Worm (Caenorhabditis elegans) whole organism, midembryonic: ENCODE measurements around the gene fbxa-220.

Experiments
- T22C8.4 ChIP-seq: fragments of 200-800 bp; sonication (Bioruptor generic); IDR thresholded peaks from 2 replicates; pipeline ENCODE4 v1.3.6; 2022; ENCODE audit warnings: missing genetic modification characterization, missing compliant biosample characterization
- cog-1 ChIP-seq: sonication (generic microtip); optimal IDR thresholded peaks from 2 replicates; lab custom pipeline; 2016; ENCODE audit warnings: missing genetic modification characterization, missing compliant biosample characterization
- flt-1 ChIP-seq: fragments of 200-800 bp; sonication (Bioruptor generic); IDR thresholded peaks from 2 replicates; pipeline ENCODE4 v1.3.6; 2022; ENCODE audit warnings: missing genetic modification characterization, missing compliant biosample characterization
- klf-2 ChIP-seq: fragments of 200-800 bp; sonication (Bioruptor generic); conservative IDR thresholded peaks from 2 replicates; pipeline ENCODE4 v1.3.6; 2022; ENCODE audit warnings: missing genetic modification reagents, missing genetic modification characterization, missing compliant biosample characterization
- med-1 ChIP-seq: sonication (generic microtip); optimal IDR thresholded peaks from 2 replicates; lab custom pipeline; 2017; ENCODE audit warnings: missing genetic modification characterization, mild to moderate bottlenecking, missing compliant biosample characterization, antibody characterized with exemption, missing genetic modification reagents; ENCODE audit not compliant: insufficient read depth
- ref-1 ChIP-seq: fragments of 200-800 bp; sonication (Bioruptor generic); conservative IDR thresholded peaks from 2 replicates; pipeline ENCODE4 v1.3.6; 2022; ENCODE audit warnings: missing genetic modification reagents, missing genetic modification characterization, missing compliant biosample characterization
- tab-1 ChIP-seq: fragments of 200-800 bp; sonication (Bioruptor generic); IDR thresholded peaks from 2 replicates; pipeline ENCODE4 v1.3.6; 2022; ENCODE audit warnings: missing genetic modification characterization, missing compliant biosample characterization
- ztf-23 ChIP-seq: fragments of 200-800 bp; sonication (Bioruptor generic); IDR thresholded peaks from 2 replicates; pipeline ENCODE4 v1.3.6; 2022; ENCODE audit warnings: missing genetic modification reagents, missing genetic modification characterization, missing compliant biosample characterization
- ztf-29 ChIP-seq: fragments of 200-800 bp; sonication (Bioruptor generic); IDR thresholded peaks from 2 replicates; pipeline ENCODE4 v1.3.6; 2022; ENCODE audit warnings: missing genetic modification reagents, missing genetic modification characterization, missing compliant biosample characterization

Gene fbxa-220

ce11 chrIII:11500647-11501046 lies 16.7 kb upstream of the fbxa-220 start, which contains the start of gene nars-2:
Gene nars-2, minus strand, starts transcription at chrIII:11500747.
- TF ChIP-seq flt-1 (GFP tag; lab: Robert Waterston, UW) (no peak), ztf-23 (no peak), cog-1 (tag; lab: Kevin White, UChicago) (no peak), tab-1 (GFP tag; lab: Robert Waterston, UW) (no peak), klf-2 (no peak), T22C8.4 (no peak), ref-1 (no peak), ztf-29 (GFP tag; lab: Robert Waterston, UW) (no peak), med-1 (GFP tag; lab: Kevin White, UChicago) (no peak)

ce11 chrIII:11496496-11496895 lies 12.5 kb upstream of the fbxa-220 start, which contains the start of gene Y66D12A.24:
Gene Y66D12A.24, plus strand, starts transcription at chrIII:11496865.
- TF ChIP-seq klf-2 (no peak), med-1 (GFP tag; lab: Kevin White, UChicago) (no peak), ztf-23 (no peak), tab-1 (GFP tag; lab: Robert Waterston, UW) (no peak), ref-1 (no peak), ztf-29 (GFP tag; lab: Robert Waterston, UW) (no peak), cog-1 (tag; lab: Kevin White, UChicago) (no peak), flt-1 (GFP tag; lab: Robert Waterston, UW) (no peak), T22C8.4 (no peak)

- TF ChIP-seq ref-1: no peak
- TF ChIP-seq med-1 (GFP tag; lab: Kevin White, UChicago): no peak
- no peak for TF ChIP-seq cog-1 (tag; lab: Kevin White, UChicago)
- no peak for TF ChIP-seq klf-2
- TF ChIP-seq T22C8.4: no peak
- TF ChIP-seq tab-1 (GFP tag; lab: Robert Waterston, UW): no peak
- TF ChIP-seq ztf-29 (GFP tag; lab: Robert Waterston, UW): no peak
- no peak for TF ChIP-seq flt-1 (GFP tag; lab: Robert Waterston, UW)
- TF ChIP-seq ztf-23: no peak
Measured at ce11 chrIII:11492489-11492888, 8.5 kb upstream of the fbxa-220 start.

- no peak for TF ChIP-seq flt-1 (GFP tag; lab: Robert Waterston, UW)
- TF ChIP-seq ref-1: no peak
- no peak for TF ChIP-seq ztf-23
- TF ChIP-seq klf-2: no peak
- TF ChIP-seq T22C8.4: no peak
- TF ChIP-seq tab-1 (GFP tag; lab: Robert Waterston, UW): no peak
- no peak for TF ChIP-seq med-1 (GFP tag; lab: Kevin White, UChicago)
- TF ChIP-seq cog-1 (tag; lab: Kevin White, UChicago): no peak
- TF ChIP-seq ztf-29 (GFP tag; lab: Robert Waterston, UW): no peak
Measured at ce11 chrIII:11490221-11490620, 6.2 kb upstream of the fbxa-220 start.

ce11 chrIII:11489601-11490000 lies 5.6 kb upstream of the fbxa-220 start:
- TF ChIP-seq ztf-23 (no peak), cog-1 (tag; lab: Kevin White, UChicago) (no peak), flt-1 (GFP tag; lab: Robert Waterston, UW) (no peak), ref-1 (no peak), klf-2 (no peak), med-1 (GFP tag; lab: Kevin White, UChicago) (no peak)

ce11 chrIII:11488662-11489349 lies 4.8 kb upstream of the fbxa-220 start:
- TF ChIP-seq ztf-29 (GFP tag; lab: Robert Waterston, UW) (no peak), flt-1 (GFP tag; lab: Robert Waterston, UW) (no peak), klf-2 (no peak), ztf-23 (no peak), ref-1 (no peak), T22C8.4 (no peak), med-1 (GFP tag; lab: Kevin White, UChicago) (no peak), tab-1 (GFP tag; lab: Robert Waterston, UW) (no peak)

- TF ChIP-seq ztf-23: no peak
- no peak for TF ChIP-seq cog-1 (tag; lab: Kevin White, UChicago)
- no peak for TF ChIP-seq T22C8.4
- no peak for TF ChIP-seq klf-2
- TF ChIP-seq tab-1 (GFP tag; lab: Robert Waterston, UW): no peak
- no peak for TF ChIP-seq ref-1
Measured at ce11 chrIII:11487245-11487644, 3.3 kb upstream of the fbxa-220 start, which contains the start of gene popl-5. Gene popl-5, minus strand, starts transcription at chrIII:11487345.

- TF ChIP-seq med-1 (GFP tag; lab: Kevin White, UChicago) (no peak), ref-1 (no peak), tab-1 (GFP tag; lab: Robert Waterston, UW) (no peak)
Measured at ce11 chrIII:11481309-11481845, 2.6 kb downstream of the fbxa-220 start.

- no peak for TF ChIP-seq ref-1
- no peak for TF ChIP-seq klf-2
- TF ChIP-seq flt-1 (GFP tag; lab: Robert Waterston, UW): no peak
- no peak for TF ChIP-seq tab-1 (GFP tag; lab: Robert Waterston, UW)
- no peak for TF ChIP-seq ztf-23
- TF ChIP-seq cog-1 (tag; lab: Kevin White, UChicago): no peak
- TF ChIP-seq med-1 (GFP tag; lab: Kevin White, UChicago): no peak
Measured at ce11 chrIII:11478468-11479363, 5.3 kb downstream of the fbxa-220 start.
